Worm (Caenorhabditis elegans) whole organism, early embryonic: ENCODE measurements around the gene F31D5.7.

Experiments
- B0310.2 ChIP-seq: sonication (generic microtip); optimal IDR thresholded peaks from 2 replicates; lab custom pipeline; 2016; ENCODE audit warnings: mild to moderate bottlenecking, missing genetic modification characterization, missing compliant biosample characterization
- F13C5.2 ChIP-seq: sonication (generic microtip); optimal IDR thresholded peaks from 2 replicates; lab custom pipeline; 2017; ENCODE audit warnings: mild to moderate bottlenecking, missing genetic modification characterization, inconsistent platforms, missing compliant biosample characterization
- aly-1 ChIP-seq: sonication (generic microtip); optimal IDR thresholded peaks from 2 replicates; lab custom pipeline; 2016; ENCODE audit warnings: missing genetic modification characterization, missing compliant biosample characterization
- ama-1 ChIP-seq: fragments of 150-350 bp; optimal IDR thresholded peaks from 2 replicates; lab custom pipeline; 2014
- ceh-13 ChIP-seq: fragments of 200-800 bp; sonication (Bioruptor generic); optimal IDR thresholded peaks from 2 replicates; lab custom pipeline; 2018; ENCODE audit warnings: mild to moderate bottlenecking, missing genetic modification characterization, missing compliant biosample characterization
- ets-7 ChIP-seq: sonication (generic microtip); optimal IDR thresholded peaks from 2 replicates; lab custom pipeline; 2016; ENCODE audit warnings: missing genotype, missing genetic modification characterization, missing compliant biosample characterization
- flt-1 ChIP-seq: fragments of 200-800 bp; sonication (Bioruptor generic); IDR thresholded peaks from 2 replicates; pipeline ENCODE4 v1.3.6; 2022; ENCODE audit warnings: missing genetic modification characterization, missing compliant biosample characterization
- hmg-4 ChIP-seq: fragments of 200-800 bp; sonication (Bioruptor generic); optimal IDR thresholded peaks from 2 replicates; lab custom pipeline; 2018; ENCODE audit warnings: mild to moderate bottlenecking, missing genetic modification characterization, missing compliant biosample characterization
- hnd-1 ChIP-seq: sonication (generic microtip); optimal IDR thresholded peaks from 2 replicates; lab custom pipeline; 2016; ENCODE audit warnings: missing genetic modification characterization, missing compliant biosample characterization
- pes-1 ChIP-seq: fragments of 200-800 bp; sonication (Bioruptor generic); IDR thresholded peaks from 2 replicates; pipeline ENCODE4 v1.3.6; 2022; ENCODE audit warnings: missing genetic modification reagents, missing genetic modification characterization, missing compliant biosample characterization
- scrt-1 ChIP-seq: fragments of 200-800 bp; sonication (Bioruptor generic); IDR thresholded peaks from 2 replicates; pipeline ENCODE4 v1.3.6; 2022; ENCODE audit warnings: missing genetic modification characterization, missing compliant biosample characterization
- sea-1 ChIP-seq: fragments of 200-800 bp; sonication (Bioruptor generic); conservative IDR thresholded peaks from 2 replicates; pipeline ENCODE4 v1.3.6; 2022; ENCODE audit warnings: missing genetic modification characterization, missing compliant biosample characterization
- tbx-11 ChIP-seq: fragments of 200-800 bp; sonication (Bioruptor generic); IDR thresholded peaks from 2 replicates; pipeline ENCODE4 v1.3.6; 2022; ENCODE audit warnings: missing genetic modification characterization, missing compliant biosample characterization
- tbx-37 ChIP-seq: fragments of 200-800 bp; sonication (Bioruptor generic); conservative IDR thresholded peaks from 2 replicates; pipeline ENCODE4 v1.3.6; 2022; ENCODE audit warnings: missing genetic modification reagents, missing genetic modification characterization, missing compliant biosample characterization
- tra-4 ChIP-seq: sonication (generic microtip); optimal IDR thresholded peaks from 2 replicates; lab custom pipeline; 2017; ENCODE audit warnings: missing genetic modification characterization, missing compliant biosample characterization

F31D5.7 gene

ce11 chrII:4256541-4257001, 45.4 kb downstream of the F31D5.7 start, which contains the start of gene C16A11.7:
C16A11.7 (minus strand) TSS chrII:4256951.
- no peak for TF ChIP-seq ama-1 (lab: Kevin White, UChicago)
- TF ChIP-seq hnd-1 (tag; lab: Kevin White, UChicago): no peak
- no peak for TF ChIP-seq ets-7
- no peak for TF ChIP-seq ceh-13 (GFP tag; lab: Kevin White, UChicago)
- TF ChIP-seq tra-4: no peak
- no peak for TF ChIP-seq pes-1 (GFP tag; lab: Robert Waterston, UW)
- TF ChIP-seq sea-1 (GFP tag; lab: Robert Waterston, UW): no peak
- no peak for TF ChIP-seq scrt-1
- TF ChIP-seq tbx-11: no peak
- no peak for TF ChIP-seq flt-1
- no peak for TF ChIP-seq hmg-4
- no peak for TF ChIP-seq tbx-37 (GFP tag; lab: Robert Waterston, UW)
- TF ChIP-seq F13C5.2 (tag; lab: Kevin White, UChicago): no peak
- TF ChIP-seq aly-1: no peak

ce11 chrII:4258683-4259082, 47.5 kb downstream of the F31D5.7 start, which contains the start of gene clec-135:
clec-135 (minus strand) TSS chrII:4258783.
- TF ChIP-seq ceh-13 (GFP tag; lab: Kevin White, UChicago): no peak
- no peak for TF ChIP-seq B0310.2 (tag; lab: Kevin White, UChicago)
- no peak for TF ChIP-seq hnd-1 (tag; lab: Kevin White, UChicago)
- no peak for TF ChIP-seq ama-1 (lab: Kevin White, UChicago)
- TF ChIP-seq aly-1: no peak
- no peak for TF ChIP-seq tra-4
